Worm (Caenorhabditis elegans): ENCODE measurements around the gene aff-1.

aff-1 gene

DNA sequence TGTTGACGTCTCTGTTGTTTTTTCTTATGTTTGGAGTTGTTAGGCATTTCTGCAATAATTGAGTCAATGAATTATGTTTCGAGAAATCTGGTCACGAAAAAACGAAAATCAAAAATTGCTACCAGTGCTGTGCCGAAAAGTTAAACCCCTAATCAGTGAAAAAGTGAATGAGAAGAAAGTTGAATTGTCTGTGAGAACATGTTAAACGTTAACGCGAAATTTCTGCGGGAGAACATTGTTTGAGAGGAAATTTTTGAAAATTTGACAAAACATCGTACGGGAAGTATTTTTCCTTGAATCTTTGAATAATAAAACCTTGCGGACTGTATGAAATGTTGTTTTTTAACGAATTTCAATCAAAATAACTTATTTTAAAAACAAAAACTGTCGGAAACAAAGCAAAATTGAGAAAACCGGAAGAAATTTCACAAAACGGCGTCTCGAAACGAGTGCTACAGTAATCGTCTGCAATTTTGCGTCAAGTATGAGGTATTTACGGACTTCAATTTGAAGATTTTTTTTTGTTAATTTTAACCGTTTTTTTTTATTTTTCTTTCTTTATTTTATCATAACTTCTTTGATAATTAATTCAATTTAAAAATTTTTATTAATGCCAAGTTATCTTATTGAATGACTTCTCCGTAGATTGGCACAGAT is 30.2 kb upstream of the aff-1 start, which contains the start of gene adal-1:
Gene adal-1, minus strand, starts transcription at position 51 of the 657 bp plus-strand sequence.
- TF ChIP-seq ref-1 (GFP tag; conservative IDR thresholded peaks at IDR 0.05): no peak
- TF ChIP-seq med-1 (GFP tag; optimal IDR thresholded peaks at IDR 0.05; ENCODE audit: insufficient read depth): no peak
- no peak for TF ChIP-seq cog-1 (tag; optimal IDR thresholded peaks at IDR 0.05)
- TF ChIP-seq flt-1 (GFP tag; IDR thresholded peaks at IDR 0.05): no peak
- no peak for TF ChIP-seq klf-2 (GFP tag; conservative IDR thresholded peaks at IDR 0.05)
- no peak for TF ChIP-seq tab-1 (GFP tag; IDR thresholded peaks at IDR 0.05)
- TF ChIP-seq ztf-29 (GFP tag; IDR thresholded peaks at IDR 0.05): no peak
- TF ChIP-seq T22C8.4 (GFP tag; IDR thresholded peaks at IDR 0.05): no peak
- no peak for TF ChIP-seq ztf-23 (GFP tag; IDR thresholded peaks at IDR 0.05)

DNA sequence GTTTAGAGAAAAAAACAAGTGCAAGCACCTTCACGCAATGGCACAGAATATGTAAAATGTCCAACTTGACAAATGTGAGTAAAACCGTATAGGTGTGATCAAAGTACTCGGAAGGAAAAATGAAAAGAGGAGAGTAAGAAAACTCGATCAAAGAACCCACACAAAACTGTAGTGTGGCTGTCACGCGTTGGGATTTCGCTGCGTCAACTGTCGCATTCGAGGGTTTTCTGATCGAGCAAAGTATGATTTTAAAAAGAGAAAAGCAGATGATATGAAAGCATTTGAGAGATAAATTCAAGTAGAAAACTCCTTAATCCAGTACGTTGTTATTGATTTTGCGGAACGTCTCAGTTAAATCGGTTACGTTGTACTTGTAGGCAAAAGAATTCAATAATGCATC is 28.3 kb upstream of the aff-1 start:
- TF ChIP-seq med-1 (GFP tag; optimal IDR thresholded peaks at IDR 0.05; ENCODE audit: insufficient read depth) (no peak), T22C8.4 (GFP tag; IDR thresholded peaks at IDR 0.05) (no peak), cog-1 (tag; optimal IDR thresholded peaks at IDR 0.05) (no peak), flt-1 (GFP tag; IDR thresholded peaks at IDR 0.05) (no peak), ztf-23 (GFP tag; IDR thresholded peaks at IDR 0.05) (no peak), ztf-29 (GFP tag; IDR thresholded peaks at IDR 0.05) (no peak), tab-1 (GFP tag; IDR thresholded peaks at IDR 0.05) (no peak), ref-1 (GFP tag; conservative IDR thresholded peaks at IDR 0.05) (no peak), klf-2 (GFP tag; conservative IDR thresholded peaks at IDR 0.05) (no peak)

DNA sequence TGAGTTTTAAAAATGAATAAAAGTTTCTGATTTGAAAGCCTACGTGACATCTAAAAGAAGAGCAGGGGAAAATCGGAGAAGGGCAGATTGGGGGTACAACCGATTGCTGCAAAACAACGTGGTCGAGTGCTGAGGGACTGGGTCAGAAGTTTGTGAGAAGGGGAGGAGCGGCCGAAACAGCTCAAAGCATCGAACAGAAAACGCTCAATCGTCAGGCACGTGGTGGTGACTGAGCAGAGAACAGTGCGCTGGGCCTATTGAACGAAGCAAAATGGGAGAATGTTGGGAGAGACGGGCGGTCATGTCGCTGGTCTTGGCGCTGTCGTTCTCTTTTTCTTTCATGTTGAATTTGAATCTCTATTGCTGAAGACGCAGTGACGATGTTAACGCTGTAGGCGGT is 27.6 kb upstream of the aff-1 start:
- TF ChIP-seq tab-1 (GFP tag; IDR thresholded peaks at IDR 0.05): no peak
- TF ChIP-seq flt-1 (GFP tag; IDR thresholded peaks at IDR 0.05): no peak
- no peak for TF ChIP-seq cog-1 (tag; optimal IDR thresholded peaks at IDR 0.05)
- no peak for TF ChIP-seq klf-2 (GFP tag; conservative IDR thresholded peaks at IDR 0.05)
- TF ChIP-seq ztf-29 (GFP tag; IDR thresholded peaks at IDR 0.05): no peak
- no peak for TF ChIP-seq ztf-23 (GFP tag; IDR thresholded peaks at IDR 0.05)
- TF ChIP-seq T22C8.4 (GFP tag; IDR thresholded peaks at IDR 0.05): no peak
- no peak for TF ChIP-seq ref-1 (GFP tag; conservative IDR thresholded peaks at IDR 0.05)
- no peak for TF ChIP-seq med-1 (GFP tag; optimal IDR thresholded peaks at IDR 0.05; ENCODE audit: insufficient read depth)

DNA sequence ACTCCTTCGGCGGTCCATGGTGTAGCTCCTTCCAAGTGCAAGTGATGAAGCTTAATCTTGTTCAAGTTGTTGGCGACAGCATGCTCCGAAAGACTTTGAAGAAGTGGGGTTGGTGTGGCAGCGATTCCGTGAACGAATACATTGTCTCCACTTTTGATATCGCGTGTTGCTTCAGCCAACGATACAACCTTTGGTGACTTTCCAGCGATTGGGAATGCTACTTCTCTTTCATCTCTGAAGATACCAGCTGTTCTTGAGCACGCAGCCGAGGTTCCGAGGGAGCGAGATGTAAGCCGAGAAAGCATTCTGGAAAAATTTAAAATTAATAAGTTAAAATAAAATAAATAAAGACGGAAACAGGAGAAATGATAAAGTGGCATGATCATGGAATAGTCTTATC is 26.5 kb upstream of the aff-1 start, which contains the start of gene acer-1:
Gene acer-1, minus strand, starts transcription at position 306 of the 400 bp plus-strand sequence.
- no peak for TF ChIP-seq ref-1 (GFP tag; conservative IDR thresholded peaks at IDR 0.05)
- TF ChIP-seq tab-1 (GFP tag; IDR thresholded peaks at IDR 0.05): no peak
- no peak for TF ChIP-seq ztf-23 (GFP tag; IDR thresholded peaks at IDR 0.05)
- no peak for TF ChIP-seq flt-1 (GFP tag; IDR thresholded peaks at IDR 0.05)
- TF ChIP-seq med-1 (GFP tag; optimal IDR thresholded peaks at IDR 0.05; ENCODE audit: insufficient read depth): no peak
- TF ChIP-seq T22C8.4 (GFP tag; IDR thresholded peaks at IDR 0.05): no peak
- TF ChIP-seq klf-2 (GFP tag; conservative IDR thresholded peaks at IDR 0.05): no peak
- TF ChIP-seq cog-1 (tag; optimal IDR thresholded peaks at IDR 0.05): no peak
- TF ChIP-seq ztf-29 (GFP tag; IDR thresholded peaks at IDR 0.05): no peak

DNA sequence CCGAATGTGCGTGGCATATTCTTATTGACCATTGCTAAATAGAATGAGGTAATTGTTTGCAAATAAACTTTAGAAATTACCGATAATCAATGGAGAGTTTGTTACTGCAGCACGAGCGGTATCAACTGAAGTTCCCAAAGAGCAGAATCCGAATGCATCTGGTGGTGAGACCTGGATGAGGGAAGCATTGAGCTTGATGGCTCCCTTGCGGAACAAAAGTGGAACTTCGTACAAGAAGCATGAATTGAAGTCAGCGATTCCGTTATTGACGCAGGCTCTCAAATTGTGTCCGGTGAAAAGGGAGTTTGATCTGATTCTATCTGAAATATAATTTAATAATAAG is 26.0 kb upstream of the aff-1 start:
- TF ChIP-seq ref-1 (GFP tag; conservative IDR thresholded peaks at IDR 0.05) (no peak), cog-1 (tag; optimal IDR thresholded peaks at IDR 0.05) (no peak), flt-1 (GFP tag; IDR thresholded peaks at IDR 0.05) (no peak), med-1 (GFP tag; optimal IDR thresholded peaks at IDR 0.05; ENCODE audit: insufficient read depth) (no peak), klf-2 (GFP tag; conservative IDR thresholded peaks at IDR 0.05) (no peak), ztf-23 (GFP tag; IDR thresholded peaks at IDR 0.05) (no peak), tab-1 (GFP tag; IDR thresholded peaks at IDR 0.05) (no peak), T22C8.4 (GFP tag; IDR thresholded peaks at IDR 0.05) (no peak), ztf-29 (GFP tag; IDR thresholded peaks at IDR 0.05) (no peak)

DNA sequence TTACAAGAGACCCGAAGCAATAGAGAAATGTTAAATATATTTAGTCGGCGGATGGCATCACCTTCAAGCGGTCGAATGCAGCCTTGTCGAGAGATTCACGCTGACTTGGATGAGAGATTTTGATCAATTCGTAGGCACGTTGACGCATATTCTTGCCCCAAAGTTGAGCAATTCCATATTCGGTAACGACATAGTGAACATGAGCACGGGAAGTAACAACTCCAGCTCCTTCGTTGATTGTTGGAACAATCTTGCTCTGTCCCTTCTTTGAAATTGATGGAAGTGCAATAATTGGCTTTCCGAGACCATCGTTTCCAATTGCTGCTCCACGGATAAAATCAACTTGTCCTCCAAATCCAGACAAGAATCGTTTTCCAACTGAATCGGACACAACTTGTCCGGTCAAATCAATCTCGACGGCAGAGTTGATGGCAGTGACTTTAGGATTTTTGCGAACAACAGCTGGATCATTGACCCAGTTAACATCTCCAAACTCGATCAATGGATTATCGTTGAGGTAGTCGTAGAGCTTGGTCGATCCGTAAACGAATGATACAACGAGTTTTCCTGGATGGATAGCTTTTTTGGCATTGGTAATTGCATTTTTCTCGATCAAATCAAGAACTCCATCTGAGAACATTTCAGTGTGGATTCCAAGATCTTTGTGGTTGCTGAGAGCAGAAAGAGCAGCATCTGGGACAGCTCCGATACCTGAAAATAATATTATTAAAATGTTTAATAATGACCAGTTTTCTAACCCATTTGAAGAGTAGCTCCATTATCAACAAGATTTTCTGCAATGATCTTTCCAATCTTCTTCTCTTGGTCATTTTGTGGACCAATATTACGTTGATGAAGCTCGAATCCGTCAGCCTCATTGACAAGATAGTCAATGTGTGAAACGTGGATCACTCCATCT is 25.4 kb upstream of the aff-1 start:
- TF ChIP-seq klf-2 (GFP tag; conservative IDR thresholded peaks at IDR 0.05): no peak
- no peak for TF ChIP-seq cog-1 (tag; optimal IDR thresholded peaks at IDR 0.05)
- no peak for TF ChIP-seq med-1 (GFP tag; optimal IDR thresholded peaks at IDR 0.05; ENCODE audit: insufficient read depth)
- no peak for TF ChIP-seq flt-1 (GFP tag; IDR thresholded peaks at IDR 0.05)
- no peak for TF ChIP-seq T22C8.4 (GFP tag; IDR thresholded peaks at IDR 0.05)
- no peak for TF ChIP-seq ztf-29 (GFP tag; IDR thresholded peaks at IDR 0.05)
- no peak for TF ChIP-seq ztf-23 (GFP tag; IDR thresholded peaks at IDR 0.05)
- no peak for TF ChIP-seq ref-1 (GFP tag; conservative IDR thresholded peaks at IDR 0.05)
- no peak for TF ChIP-seq tab-1 (GFP tag; IDR thresholded peaks at IDR 0.05)

DNA sequence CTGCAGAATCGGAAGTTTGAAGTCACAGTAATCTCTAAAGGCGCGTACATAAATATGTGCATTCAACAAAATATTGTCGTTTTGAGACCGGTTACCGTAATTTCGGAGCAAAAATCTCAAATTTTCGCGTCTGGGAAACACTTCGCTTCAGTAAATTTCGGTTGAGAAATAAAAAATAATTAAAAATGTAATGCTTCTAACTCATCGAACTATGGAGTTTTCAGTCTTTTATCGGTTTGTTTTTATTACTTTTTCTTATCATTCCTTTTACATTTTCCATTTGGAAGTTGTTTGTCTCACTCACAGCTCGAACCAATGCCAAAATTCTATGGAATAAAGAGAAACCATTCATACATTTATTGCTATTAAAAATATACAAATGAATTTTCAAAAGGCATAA is 24.7 kb upstream of the aff-1 start:
- TF ChIP-seq tab-1 (GFP tag; IDR thresholded peaks at IDR 0.05): no peak
- TF ChIP-seq klf-2 (GFP tag; conservative IDR thresholded peaks at IDR 0.05): no peak
- no peak for TF ChIP-seq ref-1 (GFP tag; conservative IDR thresholded peaks at IDR 0.05)
- no peak for TF ChIP-seq med-1 (GFP tag; optimal IDR thresholded peaks at IDR 0.05; ENCODE audit: insufficient read depth)
- TF ChIP-seq ztf-29 (GFP tag; IDR thresholded peaks at IDR 0.05): no peak
- no peak for TF ChIP-seq ztf-23 (GFP tag; IDR thresholded peaks at IDR 0.05)
- no peak for TF ChIP-seq flt-1 (GFP tag; IDR thresholded peaks at IDR 0.05)
- no peak for TF ChIP-seq cog-1 (tag; optimal IDR thresholded peaks at IDR 0.05)
- TF ChIP-seq T22C8.4 (GFP tag; IDR thresholded peaks at IDR 0.05): no peak

DNA sequence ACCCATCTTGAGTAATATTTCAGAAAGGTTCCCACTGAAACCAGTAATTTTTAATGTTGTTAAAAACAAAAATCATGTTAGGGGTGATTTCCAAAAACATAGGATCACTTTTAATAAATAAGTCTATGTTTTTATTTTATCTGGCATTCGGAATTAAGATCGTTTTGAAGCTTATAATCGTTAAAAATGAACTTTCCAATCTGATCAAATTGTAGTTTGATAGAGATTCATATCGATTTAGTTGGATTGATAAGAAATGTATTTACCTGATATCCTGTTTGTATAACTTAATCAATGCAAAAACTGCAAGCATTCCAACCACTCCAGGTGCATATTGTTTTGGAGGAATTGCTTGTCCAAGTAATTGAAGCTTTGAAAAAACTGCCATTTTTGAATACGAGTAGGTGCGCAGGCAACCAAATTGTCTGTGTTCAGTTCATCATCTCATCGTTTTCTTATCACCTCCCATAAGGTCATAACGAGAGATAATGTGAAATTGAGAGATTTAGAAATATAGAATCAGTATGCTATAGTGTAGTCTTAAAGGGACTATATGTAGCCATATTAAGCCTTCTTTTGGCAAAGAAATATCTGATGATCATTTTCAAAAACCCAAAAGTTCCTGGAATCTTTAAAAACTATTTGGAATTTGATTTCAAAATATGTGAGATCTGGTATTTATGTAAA is 23.9 kb upstream of the aff-1 start, which contains the start of gene pmp-2:
Gene pmp-2, minus strand, starts transcription at position 487 of the 687 bp plus-strand sequence.
- TF ChIP-seq tab-1 (GFP tag; IDR thresholded peaks at IDR 0.05): no peak
- no peak for TF ChIP-seq med-1 (GFP tag; optimal IDR thresholded peaks at IDR 0.05; ENCODE audit: insufficient read depth)
- TF ChIP-seq ztf-23 (GFP tag; IDR thresholded peaks at IDR 0.05): no peak
- TF ChIP-seq cog-1 (tag; optimal IDR thresholded peaks at IDR 0.05): no peak

All from whole organism, midembryonic.